Fruit fly (Drosophila melanogaster) ovary, adult (tissue): ENCODE measurements around the gene CG17816.

ENCODE experiments used
- CG17801 ChIP-seq: fragments of 200-800 bp; optimal IDR thresholded peaks from 2 replicates; lab custom pipeline; 2019; ENCODE audit warnings: missing biosample characterization, mild to moderate bottlenecking, missing genetic modification characterization, moderate library complexity; ENCODE audit not compliant: partially characterized antibody

The CG17816 gene

DNA sequence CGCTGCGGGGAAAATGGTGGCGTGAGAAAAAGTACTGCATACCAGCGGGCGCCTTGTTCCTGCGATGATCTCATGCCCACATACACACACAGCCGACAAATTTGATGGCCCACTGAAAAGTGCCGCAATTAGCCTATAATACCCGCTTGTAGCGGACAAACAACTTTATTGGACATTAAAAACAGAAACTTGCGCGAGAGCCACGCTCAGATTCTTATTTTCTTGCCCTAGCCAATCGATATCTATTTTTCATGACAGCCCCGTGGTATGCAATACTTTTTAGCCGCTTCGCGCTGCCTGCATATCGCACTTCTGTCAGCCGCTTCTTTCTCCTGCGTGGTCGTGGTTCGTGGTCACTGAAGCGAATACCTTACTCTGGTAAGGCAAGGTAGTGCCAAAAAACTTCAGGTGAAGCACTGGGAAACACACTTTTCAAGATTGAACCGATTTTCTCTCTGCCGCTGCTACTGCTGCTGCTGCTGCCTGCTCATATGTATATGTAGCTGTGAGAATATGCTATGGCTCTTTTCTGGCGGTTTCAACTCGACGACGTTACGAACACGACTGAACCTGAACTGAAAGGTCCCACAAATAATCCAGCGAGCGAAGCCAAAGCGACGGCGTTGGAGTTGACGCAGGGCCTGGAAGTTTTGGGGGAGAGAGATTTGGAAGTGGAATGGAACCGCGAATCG is at the start of gene CG17816:
TSS of gene CG17816 (minus strand) at position 567 of the 692 bp plus-strand sequence.
- no peak for TF ChIP-seq CG17801 (GFP tag; lab: Kevin White, UChicago)

DNA sequence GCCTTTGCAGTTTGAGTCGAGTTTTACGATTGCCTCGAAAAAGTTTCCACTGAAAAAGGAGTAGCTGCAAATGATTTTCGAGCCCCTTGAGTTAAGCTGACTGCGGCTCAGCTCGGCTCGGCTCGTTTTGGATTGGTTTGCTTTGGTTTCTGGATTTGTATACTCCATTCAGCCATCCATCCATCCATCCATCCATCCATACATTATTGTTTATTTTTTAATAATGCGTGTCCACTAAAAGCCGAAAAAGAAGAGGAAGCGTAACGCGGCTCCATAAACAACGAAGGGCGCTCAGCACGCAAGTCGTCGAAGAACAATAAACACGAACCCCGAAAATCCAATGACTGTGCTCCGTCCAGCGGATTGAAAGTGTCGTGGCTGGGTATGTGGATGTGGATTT is 39.8 kb upstream of the CG17816 start:
- no peak for TF ChIP-seq CG17801 (GFP tag; lab: Kevin White, UChicago)

DNA sequence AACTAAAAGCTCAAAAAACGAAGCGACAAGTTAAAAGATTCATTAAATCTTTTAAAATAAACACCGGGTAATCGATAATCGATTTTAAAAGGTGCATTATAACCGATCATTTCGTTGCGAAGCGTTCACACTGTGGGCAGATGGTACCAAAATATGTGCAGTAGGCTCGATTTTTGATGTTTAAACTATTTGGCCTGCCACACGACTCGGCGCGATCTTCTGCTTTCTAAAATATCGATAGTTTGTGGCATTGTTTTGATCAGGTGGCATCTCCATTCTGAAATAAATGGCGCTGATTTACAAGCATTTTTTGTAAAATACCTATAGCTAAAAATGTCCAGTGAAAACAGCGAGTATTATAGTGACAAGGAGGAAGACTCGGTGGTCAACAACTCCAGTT is 33.7 kb upstream of the CG17816 start, which contains the start of the genes CG10445 and lds:
TSS of gene CG10445 (minus strand) at position 104 of the 400 bp plus-strand sequence.
TSS of gene lds (plus strand) at position 236 of the 400 bp plus-strand sequence.
- no peak for TF ChIP-seq CG17801 (GFP tag; lab: Kevin White, UChicago)

DNA sequence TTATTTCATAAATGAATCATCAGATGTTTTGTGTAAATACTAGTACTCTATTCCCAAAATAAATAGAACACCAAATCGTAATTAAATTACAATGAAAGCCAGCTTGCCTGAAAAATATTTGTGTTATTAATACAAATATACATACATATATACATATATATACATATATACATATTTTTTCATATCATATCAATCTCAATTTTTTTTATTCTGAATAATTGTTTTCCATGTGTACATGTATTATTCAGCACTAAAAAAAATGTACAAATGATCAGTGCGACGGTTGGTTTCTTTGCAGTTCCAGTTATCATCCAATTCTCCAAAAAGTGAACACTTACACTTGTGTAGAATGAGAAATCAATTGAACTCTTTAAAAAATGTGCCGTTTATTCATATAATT is 27.0 kb upstream of the CG17816 start, which contains the start of gene kipf:
TSS of gene kipf (plus strand) at position 301 of the 400 bp plus-strand sequence.
- no peak for TF ChIP-seq CG17801 (GFP tag; lab: Kevin White, UChicago)

DNA sequence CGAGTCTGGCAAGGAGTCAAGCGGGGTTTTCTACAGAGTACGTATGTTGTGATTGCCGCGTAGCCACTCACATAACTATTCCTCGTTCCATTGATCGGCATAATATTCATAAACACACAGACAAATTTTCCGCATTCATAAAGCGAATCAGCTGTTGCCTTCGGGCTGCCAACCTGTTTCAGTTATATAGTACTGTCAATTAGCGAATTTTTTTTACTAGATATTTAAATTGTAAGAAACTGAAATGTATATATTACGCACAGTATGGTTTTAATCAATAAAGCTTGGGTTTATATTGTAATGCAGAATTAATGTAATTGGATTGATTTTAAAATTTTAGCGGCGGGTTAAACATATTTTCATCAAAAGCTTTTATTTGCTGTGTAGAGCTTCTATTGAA is 26.6 kb upstream of the CG17816 start, which contains the start of gene Rfk:
TSS of gene Rfk (minus strand) at position 152 of the 400 bp plus-strand sequence.
- peak; percentile 23 for TF ChIP-seq CG17801 (GFP tag; lab: Kevin White, UChicago)

DNA sequence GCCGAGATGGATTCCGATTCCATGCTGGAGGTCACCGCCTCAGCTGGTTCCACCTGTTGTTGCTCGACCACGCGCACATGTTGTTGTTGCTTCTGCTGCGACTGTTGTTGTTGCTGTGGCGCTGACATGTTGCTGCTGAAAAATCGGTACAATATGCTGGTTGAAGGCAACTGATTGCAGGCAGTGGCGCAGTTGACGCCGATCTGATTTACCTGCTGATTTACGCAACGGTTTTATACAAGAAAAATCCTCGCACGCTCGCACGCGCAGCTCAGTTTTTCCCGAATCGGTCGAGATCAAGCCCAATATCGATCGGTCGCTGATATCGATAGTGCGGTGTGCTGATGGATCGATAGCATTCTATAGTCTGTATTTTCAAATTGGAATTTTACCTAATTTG is 24.9 kb upstream of the CG17816 start, which contains the start of gene Prat:
TSS of gene Prat (minus strand) at position 298 of the 400 bp plus-strand sequence.
- no peak for TF ChIP-seq CG17801 (GFP tag; lab: Kevin White, UChicago)

DNA sequence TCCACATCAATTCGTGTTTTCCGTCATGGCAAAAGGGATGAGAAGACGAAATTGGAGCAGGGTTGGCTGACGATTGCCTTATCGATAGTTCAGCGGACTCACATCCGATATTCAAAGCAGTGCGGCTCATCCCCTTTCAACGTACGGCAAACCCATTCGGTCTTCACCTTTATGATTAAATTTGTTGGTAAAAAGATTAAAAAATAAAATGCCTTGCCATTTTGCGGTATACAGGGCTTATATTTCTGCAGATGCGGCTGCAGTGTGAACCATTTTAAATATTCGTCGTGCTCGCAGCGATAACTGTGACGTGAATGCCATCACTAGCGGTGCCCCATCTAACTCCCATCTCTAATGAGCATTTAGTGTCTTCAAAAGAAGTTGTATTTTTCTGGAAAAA is 20.8 kb upstream of the CG17816 start, which contains the start of the genes Taf7 and EMC1:
TSS of gene Taf7 (plus strand) at position 23 of the 400 bp plus-strand sequence.
TSS of gene EMC1 (minus strand) at position 53 of the 400 bp plus-strand sequence.
- no peak for TF ChIP-seq CG17801 (GFP tag; lab: Kevin White, UChicago)

DNA sequence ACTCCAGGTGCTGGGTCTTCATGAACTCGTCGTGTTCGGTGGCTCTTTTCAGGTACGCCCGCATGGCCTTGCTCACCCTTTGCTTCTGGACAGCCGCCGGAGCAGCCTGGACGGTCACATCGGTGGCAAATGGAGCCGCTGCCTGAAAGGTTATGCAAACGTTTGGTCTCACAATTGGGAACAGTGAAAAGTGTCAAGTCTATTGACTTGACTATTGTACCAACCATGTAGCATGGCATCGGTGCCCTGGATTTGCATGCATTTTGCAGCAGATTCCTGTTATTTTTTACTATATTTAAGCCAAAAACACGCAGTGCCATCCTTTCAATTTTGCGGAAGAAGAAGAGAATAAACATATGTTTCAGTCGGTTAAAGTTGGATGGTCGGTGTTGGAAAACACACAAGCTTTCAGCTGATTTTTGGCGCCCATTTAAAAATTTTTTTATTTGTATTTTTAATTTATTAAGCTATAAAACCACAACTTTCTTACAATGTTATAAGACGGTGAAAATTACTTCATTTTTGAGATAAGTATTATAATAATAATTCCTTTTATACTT is 15.9 kb upstream of the CG17816 start, which contains the start of gene mRpS9:
TSS of gene mRpS9 (minus strand) at position 355 of the 560 bp plus-strand sequence.
- peak; percentile 11 for TF ChIP-seq CG17801 (GFP tag; lab: Kevin White, UChicago)

DNA sequence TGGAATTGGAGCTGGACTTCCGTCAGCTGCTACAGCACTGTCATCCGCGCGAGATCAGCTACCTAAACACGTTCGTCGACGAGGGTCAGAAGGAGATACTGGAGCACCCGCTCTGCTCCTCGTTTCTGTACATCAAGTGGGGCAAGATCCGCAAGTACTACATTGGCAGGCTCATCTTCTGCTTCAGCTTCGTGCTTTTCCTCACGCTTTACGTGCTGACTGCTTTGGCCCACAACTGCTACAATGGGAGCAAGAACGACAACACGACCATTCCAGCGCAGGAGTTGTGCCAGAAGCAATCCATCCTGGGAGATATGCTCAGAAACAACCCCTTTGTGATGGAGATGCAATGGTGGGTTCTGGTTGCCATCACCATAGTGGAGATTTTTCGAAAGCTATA is 12.7 kb upstream of the CG17816 start:
- no peak for TF ChIP-seq CG17801 (GFP tag; lab: Kevin White, UChicago)

DNA sequence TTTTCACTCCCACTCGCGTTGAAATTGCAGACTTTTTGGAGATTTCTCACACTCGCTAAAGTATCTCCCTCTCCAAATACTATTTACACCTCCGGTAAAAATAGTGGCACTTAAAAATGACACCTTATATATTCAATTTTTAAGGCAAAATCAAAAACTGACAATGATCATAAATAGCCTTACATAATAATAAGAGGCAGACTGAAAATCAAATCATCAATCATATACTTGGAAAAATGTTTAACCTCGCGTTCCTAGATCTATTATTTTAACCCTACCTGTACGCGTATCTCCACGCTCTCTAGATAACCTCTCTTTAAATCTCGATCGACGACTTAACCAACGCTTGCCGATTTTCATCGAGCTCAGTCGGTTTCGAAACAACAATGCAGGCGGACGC is 8.9 kb upstream of the CG17816 start:
- TF ChIP-seq CG17801 (GFP tag; lab: Kevin White, UChicago), result peak; percentile 78

DNA sequence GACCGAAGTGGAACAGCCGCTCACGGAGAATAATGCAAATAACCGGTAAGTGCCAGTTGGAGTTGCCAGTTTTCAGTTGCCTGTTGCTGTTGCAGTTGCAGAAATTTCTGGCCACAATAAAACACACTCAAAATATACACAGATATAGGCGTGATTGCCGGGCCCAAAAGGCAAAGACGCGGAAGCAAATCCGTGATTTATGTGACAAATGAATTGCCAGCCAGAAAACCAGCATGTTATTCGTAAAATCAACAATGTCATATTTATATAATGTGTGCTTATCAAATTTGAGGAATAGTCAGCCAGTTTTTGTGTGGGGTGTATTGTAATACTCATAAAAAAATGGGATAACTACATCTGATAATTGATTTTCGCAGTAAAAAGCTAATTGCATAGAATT is 8.1 kb upstream of the CG17816 start:
- TF ChIP-seq CG17801 (GFP tag; lab: Kevin White, UChicago), result no peak

DNA sequence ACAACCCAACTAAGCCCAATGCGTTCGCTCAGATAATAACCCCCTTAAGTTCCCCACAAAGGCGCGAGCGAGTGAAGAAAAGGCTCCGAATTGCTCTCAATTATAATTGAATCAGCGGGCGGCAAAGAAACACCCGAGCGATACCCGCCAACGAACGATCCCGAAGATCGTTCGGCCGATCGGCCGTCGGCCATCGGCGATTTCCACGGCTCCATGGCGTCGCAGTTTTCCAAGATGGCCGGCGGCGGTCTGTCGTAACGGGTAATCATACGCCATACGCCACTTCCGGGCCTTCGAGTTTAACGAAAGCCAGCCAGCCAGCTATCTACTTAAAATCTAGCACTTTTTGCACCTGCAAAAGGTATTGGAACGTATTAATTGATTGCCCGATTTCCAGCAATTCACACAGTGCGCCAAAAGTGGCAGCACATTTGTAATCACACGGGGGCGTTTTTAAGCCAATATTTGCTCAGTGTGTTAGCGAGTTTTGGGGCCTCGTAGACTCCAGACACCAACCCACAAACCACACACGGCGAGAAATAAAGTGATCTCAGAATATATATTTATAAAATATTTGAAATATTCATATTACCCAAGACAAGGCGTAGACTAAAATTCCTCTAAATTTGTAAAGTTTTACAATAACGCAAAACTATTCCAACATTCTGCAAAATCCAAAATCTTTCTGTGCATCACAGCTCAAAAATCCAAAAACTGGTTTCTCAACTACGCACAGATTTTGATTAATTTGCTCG is 5.9 kb upstream of the CG17816 start:
- TF ChIP-seq CG17801 (GFP tag; lab: Kevin White, UChicago), result no peak

DNA sequence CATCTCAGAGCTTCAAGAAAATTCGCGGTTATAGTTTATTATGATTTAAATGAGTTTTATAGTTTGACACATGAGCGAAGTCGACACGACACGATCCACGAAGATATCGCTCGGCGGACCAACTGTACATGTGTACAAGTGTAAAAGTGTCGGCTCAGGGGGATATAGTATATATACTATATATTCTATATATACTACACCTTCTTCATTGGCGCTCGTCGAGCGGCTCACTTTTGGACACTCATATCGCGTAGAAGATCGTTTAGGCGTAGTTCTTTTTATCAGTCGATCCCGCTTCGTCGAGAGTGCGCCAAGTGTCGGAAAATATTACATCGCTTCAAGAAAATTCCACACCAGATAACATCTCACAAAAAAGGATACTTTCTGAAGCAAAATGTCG is 4.5 kb upstream of the CG17816 start, which contains the start of gene wtrw:
TSS of gene wtrw (plus strand) at position 301 of the 400 bp plus-strand sequence.
- no peak for TF ChIP-seq CG17801 (GFP tag; lab: Kevin White, UChicago)

DNA sequence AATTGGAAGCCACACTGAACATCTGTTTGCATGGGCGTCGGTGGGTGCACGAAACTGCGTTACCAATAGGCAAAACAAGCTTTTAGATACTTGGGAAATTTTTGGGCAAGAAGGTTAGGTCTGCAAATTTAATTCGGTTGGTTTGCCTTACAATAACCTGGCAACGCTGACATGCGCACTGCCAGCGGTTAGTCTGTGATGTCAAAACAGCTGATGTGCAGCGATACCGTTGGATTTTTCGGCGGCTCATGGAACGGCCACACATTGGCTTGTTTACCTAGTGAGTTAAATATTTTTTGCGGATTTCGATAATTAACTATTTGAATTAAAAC is 292 bp upstream of the CG17816 start, which contains the start of gene ArgRS-m:
TSS of gene ArgRS-m (plus strand) at position 187 of the 332 bp plus-strand sequence.
- peak; percentile 59 for TF ChIP-seq CG17801 (GFP tag; lab: Kevin White, UChicago)

DNA sequence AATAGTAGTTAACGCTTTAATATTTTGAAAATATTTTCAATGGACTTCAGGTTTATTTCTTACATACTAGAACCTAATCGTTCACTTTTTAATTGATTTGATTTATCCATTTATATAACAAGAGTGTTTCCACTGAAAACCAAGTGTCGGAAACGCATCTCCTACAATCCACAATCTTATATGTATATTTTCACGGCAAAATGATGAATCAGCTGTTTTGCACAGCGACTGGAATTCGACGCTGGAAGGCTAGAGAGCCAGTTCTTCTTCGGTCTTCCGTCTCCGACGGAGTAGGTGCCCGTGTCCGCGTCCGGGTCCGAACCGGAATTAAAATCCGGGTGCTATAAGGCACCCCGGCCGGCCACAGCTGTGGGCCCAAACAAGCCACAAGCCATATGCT is 2.1 kb downstream of the CG17816 start:
- no peak for TF ChIP-seq CG17801 (GFP tag; lab: Kevin White, UChicago)
